Fruit fly (Drosophila melanogaster) whole organism, prepupa: ENCODE measurements around the gene mask.

ENCODE experiments used
- CG10631 ChIP-seq: fragments of 200-800 bp; sonication (Bioruptor generic); optimal IDR thresholded peaks from 2 replicates; lab custom pipeline; 2016; ENCODE audit warnings: missing biosample characterization, missing genetic modification characterization
- CG10669 ChIP-seq: fragments of 200-800 bp; sonication (Bioruptor generic); optimal IDR thresholded peaks from 3 replicates; lab custom pipeline; 2018; ENCODE audit warnings: missing biosample characterization, mild to moderate bottlenecking, missing genetic modification characterization, moderate library complexity
- CG11294 ChIP-seq: fragments of 200-800 bp; sonication (Bioruptor generic); IDR thresholded peaks from 2 replicates; pipeline ENCODE4 v1.3.6; 2022; ENCODE audit warnings: missing biosample characterization, missing genetic modification characterization
- CG11762 ChIP-seq: fragments of 200-800 bp; sonication (Bioruptor generic); optimal IDR thresholded peaks from 3 replicates; lab custom pipeline; 2016; ENCODE audit warnings: missing biosample characterization, missing genetic modification characterization; ENCODE audit not compliant: insufficient read depth
- CG15336 ChIP-seq: fragments of 200-800 bp; sonication (Bioruptor generic); IDR thresholded peaks from 2 replicates; pipeline ENCODE4 v1.3.6; 2022; ENCODE audit warnings: missing biosample characterization, missing genetic modification characterization
- CG16779 ChIP-seq: fragments of 200-800 bp; sonication (Bioruptor generic); optimal IDR thresholded peaks from 3 replicates; lab custom pipeline; 2017; ENCODE audit warnings: missing biosample characterization, mild to moderate bottlenecking, missing genetic modification characterization
- CG31627 ChIP-seq: fragments of 200-800 bp; sonication (Bioruptor generic); optimal IDR thresholded peaks from 3 replicates; lab custom pipeline; 2016; ENCODE audit warnings: missing biosample characterization, missing genetic modification characterization
- CG32006 ChIP-seq: fragments of 200-800 bp; sonication (Bioruptor generic); optimal IDR thresholded peaks from 3 replicates; lab custom pipeline; 2017; ENCODE audit warnings: missing biosample characterization, mild to moderate bottlenecking, missing genetic modification characterization
- CG34406 ChIP-seq: fragments of 200-800 bp; sonication (Bioruptor generic); optimal IDR thresholded peaks from 3 replicates; lab custom pipeline; 2016; ENCODE audit warnings: missing biosample characterization, missing genetic modification characterization
- CG3919 ChIP-seq: fragments of 200-800 bp; sonication (Bioruptor generic); optimal IDR thresholded peaks from 3 replicates; lab custom pipeline; 2016; ENCODE audit warnings: missing biosample characterization, missing genetic modification characterization
- CG6163 ChIP-seq: fragments of 200-800 bp; sonication (Bioruptor generic); IDR thresholded peaks from 3 replicates; pipeline ENCODE4 v1.3.6; 2022; ENCODE audit warnings: missing biosample characterization, missing genetic modification characterization
- CG6792 ChIP-seq: fragments of 200-800 bp; sonication (Bioruptor generic); optimal IDR thresholded peaks from 3 replicates; lab custom pipeline; 2016; ENCODE audit warnings: missing biosample characterization, missing genetic modification characterization
- CG6808 ChIP-seq: fragments of 200-800 bp; sonication (Bioruptor generic); optimal IDR thresholded peaks from 3 replicates; lab custom pipeline; 2017; ENCODE audit warnings: missing biosample characterization, missing genetic modification characterization, mild to moderate bottlenecking, moderate library complexity, missing genetic modification reagents
- CG7368 ChIP-seq: fragments of 200-800 bp; sonication (Bioruptor generic); optimal IDR thresholded peaks from 3 replicates; lab custom pipeline; 2016; ENCODE audit warnings: missing biosample characterization, missing genetic modification characterization
- Eip75B ChIP-seq: fragments of 200-800 bp; sonication (Bioruptor generic); optimal IDR thresholded peaks from 3 replicates; lab custom pipeline; 2016; ENCODE audit warnings: missing biosample characterization, missing genetic modification characterization
- Eip93F ChIP-seq: fragments of 200-800 bp; sonication (Bioruptor generic); optimal IDR thresholded peaks from 2 replicates; lab custom pipeline; 2016; ENCODE audit warnings: missing biosample characterization, mild to moderate bottlenecking, missing genetic modification characterization
- Ets21C ChIP-seq: fragments of 200-800 bp; sonication (Bioruptor generic); optimal IDR thresholded peaks from 3 replicates; lab custom pipeline; 2016; ENCODE audit warnings: missing biosample characterization, missing genetic modification characterization
- Ets96B ChIP-seq: fragments of 200-800 bp; optimal IDR thresholded peaks from 2 replicates; lab custom pipeline; 2019; ENCODE audit warnings: missing biosample characterization, mild to moderate bottlenecking, missing genetic modification characterization, moderate library complexity
- Gug ChIP-seq: fragments of 200-800 bp; sonication (Bioruptor generic); IDR thresholded peaks from 2 replicates; pipeline ENCODE4 v1.3.6; 2022; ENCODE audit warnings: missing biosample characterization, missing genetic modification characterization
- Hr39 ChIP-seq: fragments of 200-800 bp; sonication (Bioruptor generic); optimal IDR thresholded peaks from 2 replicates; lab custom pipeline; 2016; ENCODE audit warnings: missing biosample characterization, missing genetic modification characterization
- Hr4 ChIP-seq: fragments of 200-800 bp; sonication (Bioruptor generic); optimal IDR thresholded peaks from 3 replicates; lab custom pipeline; 2016; ENCODE audit warnings: missing biosample characterization, missing genetic modification characterization
- Lpt ChIP-seq: fragments of 200-800 bp; sonication (Bioruptor generic); optimal IDR thresholded peaks from 3 replicates; lab custom pipeline; 2016; ENCODE audit warnings: missing biosample characterization, missing genetic modification characterization
- OdsH ChIP-seq: fragments of 200-800 bp; sonication (Bioruptor generic); optimal IDR thresholded peaks from 3 replicates; lab custom pipeline; 2016; ENCODE audit warnings: missing biosample characterization, missing genetic modification characterization
- Smox ChIP-seq: fragments of 200-800 bp; sonication (Bioruptor generic); optimal IDR thresholded peaks from 3 replicates; lab custom pipeline; 2016; ENCODE audit warnings: missing biosample characterization, missing genetic modification characterization
- Sox14 ChIP-seq: fragments of 200-800 bp; sonication (Bioruptor generic); optimal IDR thresholded peaks from 3 replicates; lab custom pipeline; 2016; ENCODE audit warnings: missing biosample characterization, missing genetic modification characterization
- Sox15 ChIP-seq: fragments of 200-800 bp; sonication (Bioruptor generic); optimal IDR thresholded peaks from 3 replicates; lab custom pipeline; 2016; ENCODE audit warnings: missing biosample characterization, missing genetic modification characterization
- achi ChIP-seq: fragments of 200-800 bp; sonication (Bioruptor generic); optimal IDR thresholded peaks from 3 replicates; lab custom pipeline; 2016; ENCODE audit warnings: missing biosample characterization, missing genetic modification characterization
- cyc ChIP-seq: fragments of 200-800 bp; sonication (Bioruptor generic); optimal IDR thresholded peaks from 3 replicates; lab custom pipeline; 2016; ENCODE audit warnings: missing biosample characterization, missing genetic modification characterization
- dac ChIP-seq: fragments of 200-800 bp; sonication (Bioruptor generic); optimal IDR thresholded peaks from 2 replicates; lab custom pipeline; 2017; ENCODE audit warnings: missing biosample characterization, mild to moderate bottlenecking, missing genetic modification characterization
- eg ChIP-seq: fragments of 200-800 bp; sonication (Bioruptor generic); IDR thresholded peaks from 3 replicates; pipeline ENCODE4 v1.3.6; 2022; ENCODE audit warnings: missing biosample characterization, missing genetic modification characterization
- esn ChIP-seq: fragments of 200-800 bp; sonication (Bioruptor generic); optimal IDR thresholded peaks from 2 replicates; lab custom pipeline; 2016; ENCODE audit warnings: missing biosample characterization, mild to moderate bottlenecking, missing genetic modification characterization, moderate library complexity
- fd59A ChIP-seq: fragments of 200-800 bp; sonication (Bioruptor generic); optimal IDR thresholded peaks from 2 replicates; lab custom pipeline; 2017; ENCODE audit warnings: missing biosample characterization, mild to moderate bottlenecking, missing genetic modification characterization, missing genetic modification reagents
- fkh ChIP-seq: fragments of 200-800 bp; sonication (Bioruptor generic); optimal IDR thresholded peaks from 3 replicates; lab custom pipeline; 2017; ENCODE audit warnings: missing biosample characterization, mild to moderate bottlenecking, missing genetic modification characterization, moderate library complexity
- lz ChIP-seq: fragments of 200-800 bp; sonication (Bioruptor generic); optimal IDR thresholded peaks from 3 replicates; lab custom pipeline; 2016; ENCODE audit warnings: missing biosample characterization, missing genetic modification characterization
- net ChIP-seq: fragments of 200-800 bp; sonication (Bioruptor generic); optimal IDR thresholded peaks from 3 replicates; lab custom pipeline; 2016; ENCODE audit warnings: missing biosample characterization, missing genetic modification characterization
- pdm3 ChIP-seq: fragments of 200-800 bp; sonication (Bioruptor generic); optimal IDR thresholded peaks from 3 replicates; lab custom pipeline; 2016; ENCODE audit warnings: missing biosample characterization, missing genetic modification characterization
- spab ChIP-seq: fragments of 200-800 bp; sonication (Bioruptor generic); optimal IDR thresholded peaks from 2 replicates; lab custom pipeline; 2017; ENCODE audit warnings: missing biosample characterization, mild to moderate bottlenecking, missing genetic modification characterization, missing genetic modification reagents
- ss ChIP-seq, 2 experiments: fragments of 200-800 bp; sonication (Bioruptor generic); optimal IDR thresholded peaks; 2 replicates in 1 of 2; 3 replicates in 1 of 2; lab custom pipeline; 2017 to 2018; ENCODE audit warnings: mild to moderate bottlenecking in 2 of 2, missing biosample characterization in 2 of 2, missing genetic modification characterization in 2 of 2, moderate library complexity in 1 of 2
- svp ChIP-seq: fragments of 200-800 bp; sonication (Bioruptor generic); peaks from one replicate; lab custom pipeline; 2016; ENCODE audit warnings: missing biosample characterization, missing genetic modification characterization
- topi ChIP-seq: fragments of 200-800 bp; sonication (Bioruptor generic); optimal IDR thresholded peaks from 3 replicates; lab custom pipeline; 2016; ENCODE audit warnings: missing biosample characterization, missing genetic modification characterization
- vri ChIP-seq: fragments of 200-800 bp; sonication (Bioruptor generic); optimal IDR thresholded peaks from 3 replicates; lab custom pipeline; 2016; ENCODE audit warnings: missing biosample characterization, mild to moderate bottlenecking, missing genetic modification characterization

Gene mask

DNA sequence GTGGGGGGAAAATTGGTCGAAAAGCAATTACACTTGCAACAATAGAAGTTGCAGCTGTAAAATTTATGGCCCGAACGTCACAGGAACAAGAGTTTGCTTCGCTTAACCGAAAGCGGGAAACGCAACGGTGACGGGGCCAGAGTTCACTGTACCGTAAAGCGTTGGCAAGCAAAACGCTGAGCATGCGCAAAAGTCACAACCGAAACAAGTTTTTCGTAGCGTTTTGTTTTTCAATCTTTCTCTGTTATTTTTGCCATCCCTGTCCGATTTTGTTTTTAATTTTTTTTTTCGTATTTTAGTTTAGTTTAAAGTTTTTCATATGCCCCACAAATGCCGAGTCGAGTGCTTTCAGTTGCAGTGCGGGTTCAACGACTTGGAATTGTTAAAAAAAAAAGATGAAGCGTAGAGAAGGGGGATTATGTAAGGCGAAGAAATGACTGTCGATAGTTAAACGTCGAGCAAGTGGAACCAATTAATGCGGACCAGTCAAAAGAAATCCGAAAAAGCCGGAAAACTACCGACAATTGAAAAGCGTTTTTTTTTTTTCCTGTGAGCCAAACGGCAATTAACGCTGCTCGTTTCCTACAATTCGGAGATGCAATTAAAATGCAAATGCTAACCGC is 37.3 kb downstream of the mask start:
- TF ChIP-seq esn (GFP tag; lab: Kevin White, UChicago) (no peak), Gug (no peak), ss (GFP tag; optimal IDR thresholded peaks at IDR 0.05; lab: Kevin White, UChicago) (no peak), Sox15 (GFP tag; lab: Kevin White, UChicago) (no peak), OdsH (GFP tag; lab: Kevin White, UChicago) (no peak), CG6163 (no peak), CG31627 (GFP tag; lab: Kevin White, UChicago) (no peak), CG15336 (no peak), pdm3 (GFP tag; lab: Kevin White, UChicago) (no peak), CG6792 (GFP tag; lab: Kevin White, UChicago) (no peak), CG6808 (no peak)

DNA sequence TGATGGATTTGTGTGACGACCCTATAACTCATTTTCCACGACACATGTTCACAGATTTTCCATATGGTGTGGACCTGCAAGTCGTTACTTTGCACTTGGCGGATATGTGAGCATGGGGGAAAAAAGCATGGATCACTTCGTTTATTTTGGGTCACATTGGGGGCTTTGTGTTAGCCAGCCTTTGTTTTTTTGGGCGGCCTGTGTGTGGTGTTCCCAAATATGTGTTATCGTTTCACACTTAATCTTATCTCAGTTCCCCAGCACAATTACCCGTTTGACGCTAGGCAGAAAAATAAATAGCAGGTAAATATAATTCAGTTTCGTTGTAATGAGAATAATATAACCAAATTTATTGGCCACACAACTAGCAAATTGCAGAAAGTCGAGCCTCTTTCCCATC is 37.9 kb downstream of the mask start:
- TF ChIP-seq Eip93F (GFP tag; lab: Kevin White, UChicago) = peak; percentile 28
- TF ChIP-seq CG11294 (GFP tag; lab: Robert Waterston, UW) = no peak
- TF ChIP-seq fkh (GFP tag; lab: Kevin White, UChicago) = peak; percentile 51

DNA sequence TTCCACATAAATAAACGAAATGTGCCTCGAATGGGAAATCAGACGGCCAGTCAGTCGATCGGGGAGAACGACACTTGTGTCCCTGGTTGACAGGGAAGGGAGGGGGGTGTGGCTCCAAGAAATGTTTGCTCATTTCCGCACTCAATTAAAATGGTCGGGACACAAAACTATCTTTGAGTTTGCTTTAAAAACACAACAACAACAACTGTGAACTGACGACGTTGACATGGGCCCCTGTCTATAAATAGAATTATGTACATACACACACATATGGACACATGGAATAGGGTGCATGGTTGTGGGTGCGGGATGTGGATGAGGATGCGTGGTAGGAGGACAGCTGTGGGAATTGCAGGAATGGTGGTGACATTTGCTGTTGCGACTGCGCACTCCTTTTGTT is 39.7 kb downstream of the mask start:
- TF ChIP-seq CG11762 (no peak), ss (GFP tag; optimal IDR thresholded peaks at IDR 0.05; lab: Kevin White, UChicago) (peak in 1 of 2 experiments; percentile 27), fkh (GFP tag; lab: Kevin White, UChicago) (peak; percentile 80)
- TF ChIP-seq, all 60 proteins: peak for 2

DNA sequence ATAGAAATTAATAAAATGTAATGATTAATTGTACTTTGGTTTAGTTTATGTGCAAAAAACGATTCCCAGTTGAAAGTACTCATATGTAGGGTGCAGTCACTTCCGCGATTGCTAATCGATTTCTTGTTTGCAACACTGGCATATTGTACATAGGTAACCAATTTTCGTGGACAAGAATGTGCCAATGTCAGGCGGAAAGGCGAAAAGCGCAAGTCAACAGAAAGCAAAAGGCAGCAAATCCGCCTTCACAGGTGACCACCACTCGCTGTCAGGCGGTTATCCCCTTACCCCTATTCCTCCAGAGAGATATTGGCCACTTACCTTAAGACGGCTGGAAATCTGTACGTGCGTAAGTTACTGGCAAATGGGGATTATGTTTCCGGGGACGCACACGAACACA is 40.2 kb downstream of the mask start:
- TF ChIP-seq pdm3 (GFP tag; lab: Kevin White, UChicago) = no peak
- TF ChIP-seq Sox14 (GFP tag; lab: Kevin White, UChicago) = no peak
- no peak for TF ChIP-seq Ets96B (tag; lab: Kevin White, UChicago)
- no peak for TF ChIP-seq esn (GFP tag; lab: Kevin White, UChicago)
- TF ChIP-seq fd59A = no peak
- TF ChIP-seq lz (GFP tag; lab: Kevin White, UChicago) = no peak
- no peak for TF ChIP-seq Sox15 (GFP tag; lab: Kevin White, UChicago)
- no peak for TF ChIP-seq cyc (GFP tag; lab: Kevin White, UChicago)
- TF ChIP-seq CG6163 = no peak
- TF ChIP-seq Smox (GFP tag; lab: Kevin White, UChicago) = no peak
- no peak for TF ChIP-seq CG10631 (GFP tag; lab: Kevin White, UChicago)
- no peak for TF ChIP-seq CG15336
- TF ChIP-seq OdsH (GFP tag; lab: Kevin White, UChicago) = no peak
- TF ChIP-seq Hr39 (GFP tag; lab: Kevin White, UChicago) = no peak
- no peak for TF ChIP-seq net

DNA sequence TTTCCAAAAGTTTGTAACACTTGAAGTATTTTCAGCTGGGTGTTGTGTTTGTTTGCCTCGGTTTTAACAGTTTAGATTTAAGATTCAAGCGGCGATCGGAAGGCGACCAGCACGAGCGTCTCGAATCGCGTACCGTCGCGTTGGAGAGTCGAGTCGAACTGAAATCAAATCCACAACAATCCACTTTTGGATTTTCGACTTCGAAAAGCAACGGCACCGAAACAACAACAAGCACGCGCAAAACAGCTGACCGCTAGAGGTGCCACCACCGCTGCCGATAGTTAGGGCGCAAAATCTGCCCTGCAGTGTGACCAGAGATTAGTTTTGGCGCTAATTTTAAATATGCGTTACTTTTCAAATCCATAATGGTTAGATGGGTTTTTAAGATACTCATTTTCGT is 40.7 kb downstream of the mask start, which contains the start of gene jar:
TSS of gene jar (minus strand) at position 163 of the 400 bp plus-strand sequence.
- TF ChIP-seq OdsH (GFP tag; lab: Kevin White, UChicago) = no peak
- peak; percentile 21 for TF ChIP-seq CG3919 (GFP tag; lab: Kevin White, UChicago)
- TF ChIP-seq ss (GFP tag; optimal IDR thresholded peaks at IDR 0.05; lab: Kevin White, UChicago) = peak; percentile 26 to 39
- TF ChIP-seq svp = no peak
- TF ChIP-seq net = no peak
- no peak for TF ChIP-seq CG10669
- TF ChIP-seq achi (GFP tag; lab: Kevin White, UChicago) = no peak
- no peak for TF ChIP-seq CG7368 (GFP tag; lab: Kevin White, UChicago)
- TF ChIP-seq fkh (GFP tag; lab: Kevin White, UChicago) = peak; percentile 47
- peak; percentile 42; the same call in 1 of the 2 replicates for TF ChIP-seq CG15336
- no peak for TF ChIP-seq dac
- no peak for TF ChIP-seq Ets21C (GFP tag; lab: Kevin White, UChicago)
- TF ChIP-seq Hr4 (GFP tag; lab: Kevin White, UChicago) = no peak
- no peak for TF ChIP-seq CG11762
- TF ChIP-seq CG31627 (GFP tag; lab: Kevin White, UChicago) = no peak
- peak; percentile 27 for TF ChIP-seq Eip75B (GFP tag; lab: Kevin White, UChicago)
- TF ChIP-seq Ets96B (tag; lab: Kevin White, UChicago) = peak; percentile 1
- TF ChIP-seq eg (GFP tag; lab: Robert Waterston, UW) = peak; percentile 24; the same call in 1 of the 3 replicates
- no peak for TF ChIP-seq CG10631 (GFP tag; lab: Kevin White, UChicago)
- TF ChIP-seq pdm3 (GFP tag; lab: Kevin White, UChicago) = no peak
- TF ChIP-seq CG16779 = no peak
- TF ChIP-seq CG6792 (GFP tag; lab: Kevin White, UChicago) = no peak
- TF ChIP-seq CG34406 = no peak
- no peak for TF ChIP-seq spab
- TF ChIP-seq CG32006 (GFP tag; lab: Kevin White, UChicago) = no peak
- no peak for TF ChIP-seq vri
- no peak for TF ChIP-seq Lpt
- no peak for TF ChIP-seq topi (GFP tag; lab: Kevin White, UChicago)
- no peak for TF ChIP-seq CG6808
